Worm (Caenorhabditis elegans): ENCODE data around the gene mut-14.
A peak's percentile ranks its signal among the peaks of the same experiment; 100 is the strongest.

The mut-14 gene

DNA sequence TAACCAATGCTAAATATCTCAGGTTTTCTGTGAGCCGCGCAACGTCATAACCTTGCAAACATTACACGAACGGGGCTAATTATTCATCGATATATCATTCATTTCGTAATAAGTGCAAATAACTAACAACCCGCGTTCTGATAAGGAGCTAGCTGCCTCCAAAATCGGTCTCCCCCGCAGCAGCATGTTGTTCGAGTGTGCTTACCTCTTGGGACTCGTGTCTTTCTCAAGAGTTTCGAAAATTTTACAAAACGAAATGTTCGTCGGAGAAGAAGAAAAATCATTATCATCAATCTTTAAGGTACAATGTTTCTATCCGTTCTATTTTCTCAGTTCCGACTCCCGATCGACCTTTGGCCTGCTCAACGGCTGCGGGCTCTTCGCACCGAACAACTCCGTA lies 17.4 kb upstream of the mut-14 start:
- TF ChIP-seq drap-1 (GFP tag; optimal IDR thresholded peaks at IDR 0.05) (no peak), nhr-76 (tag; optimal IDR thresholded peaks at IDR 0.05) (no peak), bed-3 (GFP tag; optimal IDR thresholded peaks at IDR 0.05) (no peak), unc-120 (tag; optimal IDR thresholded peaks at IDR 0.05; ENCODE audit: poor library complexity, severe bottlenecking) (no peak), nhr-237 (tag; optimal IDR thresholded peaks at IDR 0.05) (no peak), nhr-12 (tag; optimal IDR thresholded peaks at IDR 0.05) (no peak), tbx-8 (GFP tag; optimal IDR thresholded peaks at IDR 0.05) (no peak), elt-1 (tag; optimal IDR thresholded peaks at IDR 0.05; ENCODE audit: borderline replicate concordance, insufficient read depth) (no peak), blmp-1 (tag; optimal IDR thresholded peaks at IDR 0.05) (no peak), snpc-4 (tag; optimal IDR thresholded peaks at IDR 0.05) (no peak), unc-62 (GFP tag; optimal IDR thresholded peaks at IDR 0.05) (no peak), ztf-11 (tag; optimal IDR thresholded peaks at IDR 0.05) (no peak), zip-8 (tag; optimal IDR thresholded peaks at IDR 0.05) (no peak)

DNA sequence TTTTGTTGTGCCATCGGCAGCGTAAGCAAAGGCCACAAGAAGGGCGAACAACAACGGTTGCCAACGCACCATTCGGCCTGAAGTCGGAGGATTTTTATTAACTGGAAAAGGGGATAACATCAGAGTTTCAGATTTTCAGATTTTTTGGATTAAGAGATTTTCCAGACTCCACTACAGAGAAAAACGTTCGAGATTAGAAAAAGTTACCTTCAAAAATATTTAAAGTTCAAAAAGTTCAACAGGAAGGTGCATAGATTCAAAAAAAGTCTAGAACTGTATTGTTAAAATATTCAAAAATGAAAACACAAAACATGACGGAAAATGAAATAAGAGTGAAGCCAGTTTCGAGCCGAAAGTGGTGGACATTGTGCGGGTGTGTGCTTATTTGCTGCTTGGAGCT lies 15.5 kb upstream of the mut-14 start, which contains the start of gene pqn-13:
TSS of gene pqn-13 (minus strand) at position 101 of the 400 bp plus-strand sequence.
- no peak for TF ChIP-seq drap-1 (GFP tag; optimal IDR thresholded peaks at IDR 0.05)
- no peak for TF ChIP-seq nhr-76 (tag; optimal IDR thresholded peaks at IDR 0.05)
- no peak for TF ChIP-seq mls-2 (tag; optimal IDR thresholded peaks at IDR 0.05)
- TF ChIP-seq unc-39 (tag; optimal IDR thresholded peaks at IDR 0.05): no peak
- no peak for TF ChIP-seq pha-4 (tag; optimal IDR thresholded peaks at IDR 0.05)
- TF ChIP-seq mep-1 (tag; optimal IDR thresholded peaks at IDR 0.05): no peak
- no peak for TF ChIP-seq flh-1 (GFP tag; optimal IDR thresholded peaks at IDR 0.05)
- TF ChIP-seq M03D4.4 (tag; optimal IDR thresholded peaks at IDR 0.05): no peak

DNA sequence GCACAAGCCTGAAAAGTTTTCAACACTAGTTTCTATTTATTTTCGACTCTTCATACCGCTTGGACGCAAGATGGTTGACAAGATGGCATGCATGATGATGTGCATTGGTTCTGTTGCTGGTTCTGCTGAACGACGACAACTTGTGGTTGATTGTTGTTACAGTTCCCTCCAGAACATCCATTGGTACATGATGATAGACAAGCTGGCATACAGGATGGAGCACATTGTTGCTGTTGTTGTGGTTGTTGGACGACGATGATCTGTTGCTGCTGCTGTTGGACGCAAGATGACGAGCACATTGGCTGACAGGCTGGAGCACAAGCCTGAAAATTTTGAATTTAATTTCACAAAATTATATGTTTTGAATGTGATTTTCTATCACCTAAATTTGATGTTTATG lies 11.8 kb upstream of the mut-14 start:
- no peak for TF ChIP-seq ceh-83 (GFP tag; optimal IDR thresholded peaks at IDR 0.05)

ce11 chrV:5668968-5669367 lies 8.5 kb upstream of the mut-14 start:
- TF ChIP-seq sptf-1 (tag; optimal IDR thresholded peaks at IDR 0.05) (no peak), zip-8 (tag; optimal IDR thresholded peaks at IDR 0.05) (peak; percentile 74)

ce11 chrV:5667337-5667736 lies 6.8 kb upstream of the mut-14 start:
- TF ChIP-seq snpc-4 (tag; optimal IDR thresholded peaks at IDR 0.05) (no peak), blmp-1 (tag; optimal IDR thresholded peaks at IDR 0.05) (no peak), ceh-43 (GFP tag; optimal IDR thresholded peaks at IDR 0.05) (no peak), mab-5 (tag; optimal IDR thresholded peaks at IDR 0.05) (no peak), M03D4.4 (tag; optimal IDR thresholded peaks at IDR 0.05) (no peak), sptf-1 (tag; optimal IDR thresholded peaks at IDR 0.05) (no peak), ztf-11 (tag; optimal IDR thresholded peaks at IDR 0.05) (no peak), ham-2 (GFP tag; optimal IDR thresholded peaks at IDR 0.05) (no peak), nhr-12 (tag; optimal IDR thresholded peaks at IDR 0.05) (no peak), ceh-39 (tag; optimal IDR thresholded peaks at IDR 0.05) (no peak), zip-8 (tag; optimal IDR thresholded peaks at IDR 0.05) (no peak), unc-120 (tag; optimal IDR thresholded peaks at IDR 0.05; ENCODE audit: poor library complexity, severe bottlenecking) (no peak), unc-62 (GFP tag; optimal IDR thresholded peaks at IDR 0.05) (no peak), ces-1 (GFP tag; optimal IDR thresholded peaks at IDR 0.05) (no peak), elt-3 (tag; optimal IDR thresholded peaks at IDR 0.05) (no peak)

- TF ChIP-seq ceh-43 (GFP tag; optimal IDR thresholded peaks at IDR 0.05): no peak
- no peak for TF ChIP-seq nhr-76 (tag; optimal IDR thresholded peaks at IDR 0.05)
- no peak for TF ChIP-seq elt-1 (tag; optimal IDR thresholded peaks at IDR 0.05; ENCODE audit: borderline replicate concordance, insufficient read depth)
- TF ChIP-seq nhr-237 (tag; optimal IDR thresholded peaks at IDR 0.05): no peak
- TF ChIP-seq nhr-12 (tag; optimal IDR thresholded peaks at IDR 0.05): no peak
- no peak for TF ChIP-seq nhr-2 (tag; optimal IDR thresholded peaks at IDR 0.05)
- no peak for TF ChIP-seq blmp-1 (tag; optimal IDR thresholded peaks at IDR 0.05)
- no peak for TF ChIP-seq pha-4 (tag; optimal IDR thresholded peaks at IDR 0.05)
- TF ChIP-seq lsy-2 (tag; optimal IDR thresholded peaks at IDR 0.05): no peak
- no peak for TF ChIP-seq drap-1 (GFP tag; optimal IDR thresholded peaks at IDR 0.05)
- TF ChIP-seq bed-3 (GFP tag; optimal IDR thresholded peaks at IDR 0.05): no peak
- TF ChIP-seq hlh-1 (tag; optimal IDR thresholded peaks at IDR 0.05): no peak
- TF ChIP-seq elt-3 (tag; optimal IDR thresholded peaks at IDR 0.05): no peak
- TF ChIP-seq flh-1 (GFP tag; optimal IDR thresholded peaks at IDR 0.05): no peak
- no peak for TF ChIP-seq sem-2 (GFP tag; optimal IDR thresholded peaks at IDR 0.05)
- TF ChIP-seq lin-32 (GFP tag; optimal IDR thresholded peaks at IDR 0.05): no peak
These were observed 5.7 kb upstream of the mut-14 start, which contains the start of gene C14C11.7 for ce11 chrV:5666036-5666729. C14C11.7 (minus strand) TSS chrV:5666086.

Measured in whole organism, mixed stage, embryonic.